Worm (Caenorhabditis elegans) whole organism, early embryonic: ENCODE data around the gene fbxc-55.
A peak's percentile ranks its signal among the peaks of the same experiment; 100 is the strongest.

Source experiments
- B0310.2 ChIP-seq: sonication (generic microtip); optimal IDR thresholded peaks from 2 replicates; lab custom pipeline; 2016; ENCODE audit warnings: mild to moderate bottlenecking, missing genetic modification characterization, missing compliant biosample characterization
- F13C5.2 ChIP-seq: sonication (generic microtip); optimal IDR thresholded peaks from 2 replicates; lab custom pipeline; 2017; ENCODE audit warnings: mild to moderate bottlenecking, missing genetic modification characterization, inconsistent platforms, missing compliant biosample characterization
- aly-1 ChIP-seq: sonication (generic microtip); optimal IDR thresholded peaks from 2 replicates; lab custom pipeline; 2016; ENCODE audit warnings: missing genetic modification characterization, missing compliant biosample characterization
- ama-1 ChIP-seq: fragments of 150-350 bp; optimal IDR thresholded peaks from 2 replicates; lab custom pipeline; 2014
- ceh-13 ChIP-seq: fragments of 200-800 bp; sonication (Bioruptor generic); optimal IDR thresholded peaks from 2 replicates; lab custom pipeline; 2018; ENCODE audit warnings: mild to moderate bottlenecking, missing genetic modification characterization, missing compliant biosample characterization
- ceh-36 ChIP-seq: sonication (generic microtip); optimal IDR thresholded peaks from 2 replicates; lab custom pipeline; 2016; ENCODE audit warnings: missing genetic modification characterization, inconsistent platforms, missing compliant biosample characterization
- ets-7 ChIP-seq: sonication (generic microtip); optimal IDR thresholded peaks from 2 replicates; lab custom pipeline; 2016; ENCODE audit warnings: missing genotype, missing genetic modification characterization, missing compliant biosample characterization
- flt-1 ChIP-seq: fragments of 200-800 bp; sonication (Bioruptor generic); IDR thresholded peaks from 2 replicates; pipeline ENCODE4 v1.3.6; 2022; ENCODE audit warnings: missing genetic modification characterization, missing compliant biosample characterization
- hmbx-1 ChIP-seq: sonication (generic microtip); optimal IDR thresholded peaks from 2 replicates; lab custom pipeline; 2016; ENCODE audit warnings: mild to moderate bottlenecking, missing genetic modification characterization, missing compliant biosample characterization
- hmg-4 ChIP-seq: fragments of 200-800 bp; sonication (Bioruptor generic); optimal IDR thresholded peaks from 2 replicates; lab custom pipeline; 2018; ENCODE audit warnings: mild to moderate bottlenecking, missing genetic modification characterization, missing compliant biosample characterization
- hnd-1 ChIP-seq: sonication (generic microtip); optimal IDR thresholded peaks from 2 replicates; lab custom pipeline; 2016; ENCODE audit warnings: missing genetic modification characterization, missing compliant biosample characterization
- pes-1 ChIP-seq: fragments of 200-800 bp; sonication (Bioruptor generic); IDR thresholded peaks from 2 replicates; pipeline ENCODE4 v1.3.6; 2022; ENCODE audit warnings: missing genetic modification reagents, missing genetic modification characterization, missing compliant biosample characterization
- scrt-1 ChIP-seq: fragments of 200-800 bp; sonication (Bioruptor generic); IDR thresholded peaks from 2 replicates; pipeline ENCODE4 v1.3.6; 2022; ENCODE audit warnings: missing genetic modification characterization, missing compliant biosample characterization
- sea-1 ChIP-seq: fragments of 200-800 bp; sonication (Bioruptor generic); conservative IDR thresholded peaks from 2 replicates; pipeline ENCODE4 v1.3.6; 2022; ENCODE audit warnings: missing genetic modification characterization, missing compliant biosample characterization
- tbx-11 ChIP-seq: fragments of 200-800 bp; sonication (Bioruptor generic); IDR thresholded peaks from 2 replicates; pipeline ENCODE4 v1.3.6; 2022; ENCODE audit warnings: missing genetic modification characterization, missing compliant biosample characterization
- tbx-37 ChIP-seq: fragments of 200-800 bp; sonication (Bioruptor generic); conservative IDR thresholded peaks from 2 replicates; pipeline ENCODE4 v1.3.6; 2022; ENCODE audit warnings: missing genetic modification reagents, missing genetic modification characterization, missing compliant biosample characterization
- tra-4 ChIP-seq: sonication (generic microtip); optimal IDR thresholded peaks from 2 replicates; lab custom pipeline; 2017; ENCODE audit warnings: missing genetic modification characterization, missing compliant biosample characterization

fbxc-55 gene

ce11 chrII:3135293-3135692 is 34.7 kb downstream of the fbxc-55 start:
- TF ChIP-seq ceh-36 (tag; lab: Kevin White, UChicago): peak; percentile 63
- no peak for TF ChIP-seq aly-1

DNA sequence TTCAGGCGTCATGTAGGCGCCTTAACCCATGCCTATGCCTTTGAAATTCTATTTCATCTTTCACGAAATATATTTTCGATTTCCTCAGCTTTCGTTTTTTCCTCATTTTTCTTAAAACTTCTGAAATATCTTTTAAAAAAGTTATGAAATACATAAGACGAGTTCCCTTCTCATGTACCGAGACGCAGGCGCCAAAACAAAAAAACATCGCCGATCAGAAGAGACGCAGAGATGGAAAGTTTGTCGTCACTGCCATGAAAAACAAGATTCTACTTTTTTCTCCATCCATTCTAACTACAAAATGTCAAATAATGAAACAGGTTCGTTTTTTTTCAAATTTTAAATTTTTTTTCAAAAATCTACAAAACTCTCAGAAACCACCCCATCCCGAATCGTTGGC is 41.0 kb downstream of the fbxc-55 start, which contains the start of gene chil-24:
TSS of gene chil-24 (plus strand) at position 156 of the 400 bp plus-strand sequence.
- TF ChIP-seq flt-1 (GFP tag; lab: Robert Waterston, UW): no peak

DNA sequence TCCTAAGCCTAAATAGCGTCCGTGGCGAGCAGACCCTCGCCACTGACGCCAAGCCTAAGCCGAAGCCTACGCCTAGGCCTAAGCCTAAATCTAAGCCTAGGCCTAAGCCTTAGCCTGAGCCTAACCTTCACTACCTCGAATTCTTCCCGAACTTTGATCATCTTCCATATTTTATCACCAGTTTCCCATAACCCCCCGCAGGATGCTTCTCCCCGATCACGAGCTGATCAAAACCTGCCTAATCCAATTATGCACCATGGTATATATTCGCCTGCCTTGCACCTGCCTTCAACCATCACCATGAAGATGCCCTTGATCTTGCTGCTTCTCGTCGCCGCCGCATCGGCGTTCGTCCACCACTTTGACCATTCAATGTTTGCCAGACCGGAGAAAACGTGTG is 43.2 kb downstream of the fbxc-55 start, which contains the start of gene ins-31:
TSS of gene ins-31 (plus strand) at position 301 of the 400 bp plus-strand sequence.
- 0 out of 2 replicates have a peak, but pooled peaks have one; percentile 32 for TF ChIP-seq pes-1 (GFP tag; lab: Robert Waterston, UW)

DNA sequence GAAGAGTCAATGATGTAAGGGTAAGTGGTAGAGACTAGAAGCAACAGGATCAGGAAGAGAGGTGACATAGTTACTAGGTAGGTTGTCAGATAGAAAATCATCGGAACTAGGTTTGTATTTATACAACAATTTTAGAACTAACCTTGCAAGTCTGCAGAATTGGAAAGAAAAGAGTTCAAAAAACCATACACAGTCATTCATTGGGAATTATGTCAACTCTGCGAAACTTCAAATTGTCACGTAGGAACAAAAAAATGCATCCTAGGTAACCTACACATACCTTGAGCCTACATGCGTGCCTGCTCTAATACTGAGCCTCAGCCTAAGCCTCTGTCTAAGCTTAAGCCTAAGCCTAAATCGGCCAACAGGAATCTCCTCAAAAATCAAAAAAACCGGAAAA is 43.6 kb downstream of the fbxc-55 start, which contains the start of gene ins-19:
TSS of gene ins-19 (minus strand) at position 101 of the 400 bp plus-strand sequence.
- TF ChIP-seq aly-1 (no peak), ama-1 (lab: Kevin White, UChicago) (no peak), F13C5.2 (no peak), tbx-11 (GFP tag; lab: Robert Waterston, UW) (no peak), ceh-36 (tag; lab: Kevin White, UChicago) (no peak), tbx-37 (GFP tag; lab: Robert Waterston, UW) (no peak), pes-1 (GFP tag; lab: Robert Waterston, UW) (no peak), tra-4 (tag; lab: Kevin White, UChicago) (no peak), hmbx-1 (tag; lab: Kevin White, UChicago) (no peak), hnd-1 (no peak), B0310.2 (tag; lab: Kevin White, UChicago) (no peak), scrt-1 (GFP tag; lab: Robert Waterston, UW) (no peak), ceh-13 (no peak), flt-1 (GFP tag; lab: Robert Waterston, UW) (no peak), ets-7 (tag; lab: Kevin White, UChicago) (no peak), sea-1 (GFP tag; lab: Robert Waterston, UW) (no peak)

DNA sequence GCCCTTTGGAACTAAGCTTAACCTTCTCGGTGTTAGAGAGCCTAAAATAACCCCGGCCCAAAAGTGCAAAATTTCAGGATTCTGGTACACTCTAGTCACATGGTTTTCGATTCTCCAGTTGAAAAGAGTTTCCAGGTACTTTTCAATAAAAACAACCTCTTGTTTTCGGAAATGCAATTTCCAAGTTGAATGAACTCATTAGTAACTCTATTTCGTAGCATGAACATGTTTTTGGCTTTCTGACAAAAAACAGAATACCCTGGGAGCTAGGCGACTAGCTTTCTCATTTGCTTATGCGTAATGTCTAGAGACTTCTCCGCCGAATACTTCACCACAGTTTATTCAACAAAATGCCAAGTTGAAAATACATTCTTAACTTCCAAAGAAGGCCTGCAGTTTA is 46.8 kb downstream of the fbxc-55 start, which contains the start of gene srh-71:
TSS of gene srh-71 (plus strand) at position 301 of the 400 bp plus-strand sequence.
- no peak for TF ChIP-seq ceh-13
- no peak for TF ChIP-seq sea-1 (GFP tag; lab: Robert Waterston, UW)
- TF ChIP-seq hmbx-1 (tag; lab: Kevin White, UChicago): no peak
- no peak for TF ChIP-seq hmg-4

DNA sequence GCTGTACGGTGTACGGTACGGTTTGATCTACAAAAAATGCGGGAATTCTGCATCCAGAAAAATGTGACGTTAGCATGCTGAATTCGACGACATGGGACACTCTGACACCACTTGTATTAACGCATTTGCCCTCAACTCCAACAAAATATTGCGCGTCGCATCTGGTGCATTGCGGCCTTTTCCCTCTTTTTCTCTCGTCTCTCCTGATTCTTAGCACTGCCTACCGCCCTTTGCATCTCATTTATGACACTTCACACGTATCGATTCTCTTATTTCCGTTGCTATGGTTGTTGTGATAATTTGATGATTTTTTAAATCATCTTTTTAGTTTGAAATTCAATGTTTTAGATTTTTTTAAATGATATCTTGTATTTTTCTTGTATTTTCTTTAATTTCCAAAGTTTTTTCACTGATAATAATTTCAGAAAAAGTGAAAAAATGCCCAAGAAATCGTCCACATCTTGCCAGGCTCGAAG is 51.0 kb downstream of the fbxc-55 start, which contains the start of gene T10D4.6:
TSS of gene T10D4.6 (plus strand) at position 426 of the 476 bp plus-strand sequence.
- TF ChIP-seq aly-1 (no peak), hnd-1 (no peak), sea-1 (GFP tag; lab: Robert Waterston, UW) (no peak), ceh-13 (no peak), ceh-36 (tag; lab: Kevin White, UChicago) (no peak), tbx-37 (GFP tag; lab: Robert Waterston, UW) (no peak), hmg-4 (no peak), pes-1 (GFP tag; lab: Robert Waterston, UW) (no peak), tra-4 (tag; lab: Kevin White, UChicago) (no peak)
